Fruit fly (Drosophila melanogaster) whole organism, embryonic: ENCODE results near the gene ct.
A peak's percentile ranks its signal among the peaks of the same experiment; 100 is the strongest.

Experiments
- Asciz ChIP-seq: fragments of 200-800 bp; sonication (Bioruptor generic); optimal IDR thresholded peaks from 2 replicates; lab custom pipeline; 2017; ENCODE audit warnings: missing biosample characterization, mild to moderate bottlenecking, missing genetic modification characterization, missing genetic modification reagents
- B-H1 ChIP-seq: fragments of 200-800 bp; sonication (Bioruptor generic); IDR thresholded peaks from 3 replicates; pipeline ENCODE4 v1.3.6; 2022; ENCODE audit warnings: missing biosample characterization, missing genetic modification characterization
- Bdp1 ChIP-seq: fragments of 200-800 bp; sonication (Bioruptor generic); optimal IDR thresholded peaks from 3 replicates; lab custom pipeline; 2016; ENCODE audit warnings: missing biosample characterization, missing genetic modification characterization
- CG11247 ChIP-seq: fragments of 200-800 bp; sonication (Bioruptor generic); IDR thresholded peaks from 2 replicates; pipeline ENCODE4 v1.3.6; 2022; ENCODE audit warnings: missing biosample characterization, missing genetic modification characterization
- CG11695 ChIP-seq: fragments of 200-800 bp; sonication (Bioruptor generic); IDR thresholded peaks from 3 replicates; pipeline ENCODE4 v1.3.6; 2022; ENCODE audit warnings: missing biosample characterization, missing genetic modification characterization
- CG12155 ChIP-seq: fragments of 200-800 bp; sonication (Bioruptor generic); optimal IDR thresholded peaks from 3 replicates; lab custom pipeline; 2016; ENCODE audit warnings: missing biosample characterization, missing genetic modification characterization
- CG1233 ChIP-seq: fragments of 200-800 bp; sonication (Bioruptor generic); optimal IDR thresholded peaks from 4 replicates; lab custom pipeline; 2018; ENCODE audit warnings: missing biosample characterization, mild to moderate bottlenecking, missing genetic modification characterization
- CG15073 ChIP-seq: fragments of 200-800 bp; sonication (Bioruptor generic); optimal IDR thresholded peaks from 2 replicates; lab custom pipeline; 2016; ENCODE audit warnings: missing biosample characterization, missing genetic modification characterization
- CG15479 ChIP-seq: fragments of 200-800 bp; sonication (Bioruptor generic); optimal IDR thresholded peaks from 3 replicates; lab custom pipeline; 2019; ENCODE audit warnings: missing biosample characterization, mild to moderate bottlenecking, missing genetic modification characterization, moderate library complexity
- CG17912 ChIP-seq: fragments of 200-800 bp; sonication (Bioruptor generic); optimal IDR thresholded peaks from 2 replicates; lab custom pipeline; 2018; ENCODE audit warnings: missing biosample characterization, mild to moderate bottlenecking, missing genetic modification characterization
- CG18476 ChIP-seq: fragments of 200-800 bp; sonication (Bioruptor generic); optimal IDR thresholded peaks from 2 replicates; lab custom pipeline; 2016; ENCODE audit warnings: missing biosample characterization, mild to moderate bottlenecking, missing genetic modification characterization
- CG31224 ChIP-seq: fragments of 200-800 bp; sonication (Bioruptor generic); IDR thresholded peaks from 2 replicates; pipeline ENCODE4 v1.3.6; 2022; ENCODE audit warnings: missing biosample characterization, missing genetic modification characterization
- CG34376 ChIP-seq: fragments of 200-800 bp; sonication (Bioruptor generic); optimal IDR thresholded peaks from 2 replicates; lab custom pipeline; 2018; ENCODE audit warnings: missing biosample characterization, mild to moderate bottlenecking, missing genetic modification characterization
- CG42726 ChIP-seq: fragments of 200-800 bp; sonication (Bioruptor generic); IDR thresholded peaks from 2 replicates; pipeline ENCODE4 v1.3.6; 2022; ENCODE audit warnings: missing biosample characterization, missing genetic modification characterization; ENCODE audit not compliant: partially characterized antibody
- CG6175 ChIP-seq: fragments of 200-800 bp; sonication (Bioruptor generic); IDR thresholded peaks from 3 replicates; pipeline ENCODE4 v1.3.6; 2022; ENCODE audit warnings: missing biosample characterization, missing genetic modification characterization
- CG6683 ChIP-seq: fragments of 200-800 bp; sonication (Bioruptor generic); optimal IDR thresholded peaks from 2 replicates; lab custom pipeline; 2017; ENCODE audit warnings: missing biosample characterization, mild to moderate bottlenecking, missing genetic modification characterization, missing genetic modification reagents
- CG6765 ChIP-seq: fragments of 200-800 bp; sonication (Bioruptor generic); optimal IDR thresholded peaks from 3 replicates; lab custom pipeline; 2017; ENCODE audit warnings: missing biosample characterization, mild to moderate bottlenecking, missing genetic modification characterization
- CG8765 ChIP-seq: fragments of 200-800 bp; sonication (Bioruptor generic); IDR thresholded peaks from 2 replicates; pipeline ENCODE4 v1.3.6; 2022; ENCODE audit warnings: missing biosample characterization, missing genetic modification characterization
- CG9215 ChIP-seq: fragments of 200-800 bp; sonication (Bioruptor generic); IDR thresholded peaks from 2 replicates; pipeline ENCODE4 v1.3.6; 2022; ENCODE audit warnings: missing biosample characterization, missing genetic modification characterization
- CHES-1-like ChIP-seq: fragments of 200-800 bp; sonication (Bioruptor generic); optimal IDR thresholded peaks from 2 replicates; lab custom pipeline; 2016; ENCODE audit warnings: missing biosample characterization, missing genetic modification characterization
- Dad ChIP-seq: fragments of 200-800 bp; sonication (Bioruptor generic); optimal IDR thresholded peaks from 3 replicates; lab custom pipeline; 2016; ENCODE audit warnings: missing biosample characterization, missing genetic modification characterization
- Dip3 ChIP-seq: fragments of 200-800 bp; sonication (Bioruptor generic); optimal IDR thresholded peaks from 3 replicates; lab custom pipeline; 2016; ENCODE audit warnings: missing biosample characterization, missing genetic modification characterization
- Eip74EF ChIP-seq, 2 experiments: fragments of 200-800 bp in 1 of 2; fragments of >200 bp in 1 of 2; sonication (Bioruptor generic) in 1 of 2; optimal IDR thresholded peaks; 2 replicates each; lab custom pipeline; 2017 to 2019; ENCODE audit warnings: missing biosample characterization in 2 of 2, missing genetic modification characterization in 2 of 2, mild to moderate bottlenecking in 1 of 2, moderate library complexity in 1 of 2
- Elba2 ChIP-seq: fragments of 200-800 bp; sonication (Bioruptor generic); optimal IDR thresholded peaks from 3 replicates; lab custom pipeline; 2016; ENCODE audit warnings: missing biosample characterization, missing genetic modification characterization
- Ets97D ChIP-seq: fragments of 200-800 bp; sonication (Bioruptor generic); optimal IDR thresholded peaks from 3 replicates; lab custom pipeline; 2016; ENCODE audit warnings: missing biosample characterization, missing genetic modification characterization
- HmgZ ChIP-seq: fragments of 200-800 bp; sonication (Bioruptor generic); optimal IDR thresholded peaks from 2 replicates; lab custom pipeline; 2018; ENCODE audit warnings: missing biosample characterization, mild to moderate bottlenecking, missing genetic modification characterization
- Meics ChIP-seq: fragments of 200-800 bp; sonication (Bioruptor generic); optimal IDR thresholded peaks from 2 replicates; lab custom pipeline; 2017; ENCODE audit warnings: missing biosample characterization, mild to moderate bottlenecking, missing genetic modification characterization
- Pdp1 ChIP-seq, 2 experiments: fragments of 200-800 bp; sonication (Bioruptor generic); optimal IDR thresholded peaks; 3 replicates each; lab custom pipeline; 2016; ENCODE audit warnings: missing biosample characterization in 2 of 2, missing genetic modification characterization in 2 of 2, mild to moderate bottlenecking in 1 of 2, moderate library complexity in 1 of 2
- Sox102F ChIP-seq: fragments of 200-800 bp; sonication (Bioruptor generic); optimal IDR thresholded peaks from 2 replicates; lab custom pipeline; 2018; ENCODE audit warnings: missing biosample characterization, mild to moderate bottlenecking, missing genetic modification characterization, moderate library complexity
- Taf1 ChIP-seq: fragments of 200-800 bp; sonication (Bioruptor generic); IDR thresholded peaks from 2 replicates; pipeline ENCODE4 v1.3.6; 2022; ENCODE audit warnings: missing biosample characterization, missing genetic modification characterization
- ash1 ChIP-seq: fragments of 200-800 bp; sonication (Bioruptor generic); optimal IDR thresholded peaks from 2 replicates; lab custom pipeline; 2018; ENCODE audit warnings: missing biosample characterization, mild to moderate bottlenecking, missing genetic modification characterization
- bbx ChIP-seq: fragments of 200-800 bp; sonication (Bioruptor generic); IDR thresholded peaks from 2 replicates; pipeline ENCODE4 v1.3.6; 2022; ENCODE audit warnings: missing biosample characterization, missing genetic modification characterization; ENCODE audit not compliant: partially characterized antibody
- crc ChIP-seq: fragments of 200-800 bp; sonication (Bioruptor generic); optimal IDR thresholded peaks from 2 replicates; lab custom pipeline; 2016; ENCODE audit warnings: missing biosample characterization, missing genetic modification characterization
- disco-r ChIP-seq: fragments of 200-800 bp; sonication (Bioruptor generic); optimal IDR thresholded peaks from 2 replicates; lab custom pipeline; 2016; ENCODE audit warnings: missing biosample characterization, missing genetic modification characterization
- esg ChIP-seq: fragments of 200-800 bp; sonication (Bioruptor generic); conservative IDR thresholded peaks from 2 replicates; pipeline ENCODE4 v1.3.6; 2022; ENCODE audit warnings: missing biosample characterization, missing genetic modification characterization
- fd102C ChIP-seq: fragments of 200-800 bp; sonication (Bioruptor generic); optimal IDR thresholded peaks from 2 replicates; lab custom pipeline; 2018; ENCODE audit warnings: missing biosample characterization, mild to moderate bottlenecking, missing genetic modification characterization, moderate library complexity
- fd96Cb ChIP-seq: fragments of 200-800 bp; sonication (Bioruptor generic); optimal IDR thresholded peaks from 2 replicates; lab custom pipeline; 2018; ENCODE audit warnings: missing biosample characterization, mild to moderate bottlenecking, missing genetic modification characterization, moderate library complexity
- ftz-f1 ChIP-seq: fragments of 200-800 bp; sonication (Bioruptor generic); optimal IDR thresholded peaks from 2 replicates; lab custom pipeline; 2016; ENCODE audit warnings: missing biosample characterization, missing genetic modification characterization
- hbn ChIP-seq: fragments of 200-800 bp; sonication (Bioruptor generic); IDR thresholded peaks from 2 replicates; pipeline ENCODE4 v1.3.6; 2022; ENCODE audit warnings: missing biosample characterization, missing genetic modification characterization; ENCODE audit not compliant: partially characterized antibody
- hth ChIP-seq: fragments of >200 bp; optimal IDR thresholded peaks from 2 replicates; lab custom pipeline; 2017; ENCODE audit warnings: inconsistent platforms
- jing ChIP-seq: fragments of 200-800 bp; sonication (Bioruptor generic); optimal IDR thresholded peaks from 2 replicates; lab custom pipeline; 2018; ENCODE audit warnings: missing biosample characterization, mild to moderate bottlenecking, missing genetic modification characterization
- maf-S ChIP-seq: fragments of 200-800 bp; sonication (Bioruptor generic); optimal IDR thresholded peaks from 2 replicates; lab custom pipeline; 2016; ENCODE audit warnings: missing biosample characterization, missing genetic modification characterization
- mam ChIP-seq: fragments of 200-800 bp; sonication (Bioruptor generic); optimal IDR thresholded peaks from 3 replicates; lab custom pipeline; 2016; ENCODE audit warnings: missing biosample characterization, missing genetic modification characterization
- pfk ChIP-seq: fragments of 200-800 bp; sonication (Bioruptor generic); optimal IDR thresholded peaks from 2 replicates; lab custom pipeline; 2018; ENCODE audit warnings: missing biosample characterization, mild to moderate bottlenecking, missing genetic modification characterization, moderate library complexity
- phol ChIP-seq: fragments of 200-800 bp; sonication (Bioruptor generic); optimal IDR thresholded peaks from 3 replicates; lab custom pipeline; 2018; ENCODE audit warnings: missing biosample characterization, mild to moderate bottlenecking, missing genetic modification characterization, moderate library complexity
- repo ChIP-seq: fragments of 200-800 bp; sonication (Bioruptor generic); optimal IDR thresholded peaks from 2 replicates; lab custom pipeline; 2016; ENCODE audit warnings: missing biosample characterization, missing genetic modification characterization
- tx ChIP-seq: fragments of 200-800 bp; sonication (Bioruptor generic); optimal IDR thresholded peaks from 2 replicates; lab custom pipeline; 2016; ENCODE audit warnings: missing biosample characterization, missing genetic modification characterization
- wek ChIP-seq: fragments of 200-800 bp; sonication (Bioruptor generic); optimal IDR thresholded peaks from 3 replicates; lab custom pipeline; 2018; ENCODE audit warnings: missing biosample characterization, mild to moderate bottlenecking, missing genetic modification characterization, moderate library complexity

ct gene

DNA sequence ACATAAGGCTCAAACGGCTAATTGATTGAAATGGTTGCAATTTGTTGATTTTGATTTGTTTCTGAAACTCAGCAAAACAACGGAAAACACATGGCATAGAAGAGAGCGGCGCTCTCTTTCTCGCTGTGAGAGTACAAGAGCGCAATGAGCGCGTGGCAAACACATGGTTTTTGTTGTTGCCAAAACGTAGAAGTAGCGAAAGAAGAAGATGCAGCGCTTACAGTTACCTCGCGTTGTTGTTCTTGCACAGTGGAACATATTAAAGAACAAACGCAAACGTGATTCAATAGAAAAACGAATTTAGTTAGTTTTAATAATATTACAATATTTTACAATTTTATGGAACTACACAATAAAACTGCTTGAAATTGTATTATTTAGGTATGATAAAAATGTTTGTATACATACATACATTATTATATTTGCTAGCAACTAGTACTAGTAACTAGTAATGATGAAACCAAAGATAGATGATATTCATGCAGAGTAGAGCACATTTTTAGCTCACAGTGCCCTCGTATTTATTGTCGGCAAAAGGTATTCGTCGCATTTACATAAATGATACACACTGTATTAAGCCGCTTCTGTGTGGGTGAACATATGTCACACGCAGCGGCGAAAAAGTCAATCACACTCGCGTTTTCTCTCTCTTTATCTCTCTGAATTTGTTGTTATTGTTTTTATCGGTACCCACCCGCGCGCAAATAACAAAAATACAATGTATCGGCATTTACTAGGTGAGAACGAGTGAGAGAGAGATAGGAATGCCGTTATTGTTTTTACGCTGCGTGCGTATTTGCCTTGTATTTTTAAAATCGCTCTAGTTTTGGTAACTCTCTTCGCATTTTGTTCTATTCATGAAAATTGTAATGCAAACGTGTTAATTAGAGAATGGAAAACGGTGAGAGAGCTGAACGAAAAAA is 97.2 kb downstream of the ct start (continued):
- TF ChIP-seq Eip74EF (GFP tag; optimal IDR thresholded peaks at IDR 0.05; lab: Kevin White, UChicago) (peak in 1 of 2 experiments; percentile 96), CG42726 (GFP tag; lab: Robert Waterston, UW) (no peak), CG12155 (GFP tag; lab: Kevin White, UChicago) (peak; percentile 92), CG15073 (peak; percentile 70), CHES-1-like (GFP tag; lab: Kevin White, UChicago) (peak; percentile 85), tx (peak; percentile 72), mam (GFP tag; lab: Kevin White, UChicago) (peak; percentile 83), pfk (GFP tag; lab: Kevin White, UChicago) (no peak), fd96Cb (tag; lab: Kevin White, UChicago) (peak; percentile 95), Pdp1 (GFP tag; optimal IDR thresholded peaks at IDR 0.05; lab: Kevin White, UChicago) (peak; percentile 81 to 89), CG11247 (peak; percentile 69; the same call in 1 of the 2 replicates), CG34376 (GFP tag; lab: Kevin White, UChicago) (peak; percentile 85), CG17912 (peak; percentile 8), fd102C (GFP tag; lab: Kevin White, UChicago) (peak; percentile 20), bbx (GFP tag; lab: Robert Waterston, UW) (no peak), Dad (peak; percentile 74), Dip3 (GFP tag; lab: Kevin White, UChicago) (peak; percentile 84), Bdp1 (GFP tag; lab: Kevin White, UChicago) (peak; percentile 77), wek (GFP tag; lab: Kevin White, UChicago) (peak; percentile 59), CG11695 (GFP tag; lab: Robert Waterston, UW) (peak; percentile 95), hbn (GFP tag; lab: Robert Waterston, UW) (no peak), Taf1 (GFP tag; lab: Robert Waterston, UW) (peak; percentile 78), CG9215 (GFP tag; lab: Robert Waterston, UW) (peak; percentile 87), Asciz (GFP tag; lab: Kevin White, UChicago) (peak; percentile 91), ftz-f1 (GFP tag; lab: Kevin White, UChicago) (no peak), Elba2 (peak; percentile 8), hth (lab: Kevin White, UChicago) (no peak), repo (GFP tag; lab: Kevin White, UChicago) (peak; percentile 45), B-H1 (GFP tag; lab: Robert Waterston, UW) (peak; percentile 71), CG18476 (GFP tag; lab: Kevin White, UChicago) (peak; percentile 92), crc (GFP tag; lab: Kevin White, UChicago) (peak; percentile 58), jing (GFP tag; lab: Kevin White, UChicago) (peak; percentile 86), CG6175 (GFP tag; lab: Robert Waterston, UW) (peak; percentile 61; the same call in 1 of the 3 replicates), CG15479 (GFP tag; lab: Kevin White, UChicago) (no peak), maf-S (GFP tag; lab: Kevin White, UChicago) (peak; percentile 55), ash1 (GFP tag; lab: Kevin White, UChicago) (no peak), CG6765 (GFP tag; lab: Kevin White, UChicago) (peak; percentile 92), esg (GFP tag; lab: Robert Waterston, UW) (peak; percentile 86), CG1233 (peak; percentile 93), CG31224 (GFP tag; lab: Robert Waterston, UW) (peak; percentile 78), CG6683 (GFP tag; lab: Kevin White, UChicago) (peak; percentile 91), Ets97D (peak; percentile 44), phol (peak; percentile 96), CG8765 (peak; percentile 54; the same call in 1 of the 2 replicates), Sox102F (peak; percentile 94), Meics (GFP tag; lab: Kevin White, UChicago) (peak; percentile 96), disco-r (GFP tag; lab: Kevin White, UChicago) (peak; percentile 60), HmgZ (tag; lab: Kevin White, UChicago) (peak; percentile 88)
